Worm (Caenorhabditis elegans): ENCODE data around the gene sta-2.
A peak's percentile ranks its signal among the peaks of the same experiment; 100 is the strongest.

sta-2 gene

ce11 chrV:9740858-9741257 is at the start of gene sta-2:
Gene sta-2, plus strand, starts transcription at chrV:9741206.
- TF ChIP-seq W03F9.2 (tag; optimal IDR thresholded peaks at IDR 0.05) (no peak), dao-5 (tag; optimal IDR thresholded peaks at IDR 0.05) (no peak), him-1 (tag; optimal IDR thresholded peaks at IDR 0.05) (no peak)

DNA sequence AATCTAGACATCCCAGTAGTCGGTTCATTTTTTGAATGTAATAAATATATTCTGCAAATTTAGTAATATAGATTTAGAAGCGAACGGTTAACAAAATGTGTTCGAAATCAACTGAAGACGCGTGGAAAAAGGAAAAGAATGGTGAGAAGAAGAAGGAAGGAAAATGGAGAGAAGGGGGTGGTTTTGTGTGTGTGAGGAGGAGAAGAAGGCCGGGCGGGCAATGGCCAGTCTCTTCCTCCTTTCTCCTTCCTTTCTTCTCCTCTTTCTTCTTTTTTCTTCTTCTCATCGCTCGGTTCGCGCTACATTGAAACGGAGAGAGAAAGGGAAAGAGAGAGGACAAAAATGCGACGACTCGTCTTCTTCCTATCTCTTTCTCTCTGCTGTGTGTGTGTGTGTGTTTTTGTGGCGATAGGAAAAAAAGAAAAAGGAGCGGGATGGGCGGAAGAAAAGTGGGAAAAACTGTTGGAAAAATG is 48.9 kb upstream of the sta-2 start, which contains the start of gene ztf-9:
Gene ztf-9, minus strand, starts transcription at position 51 of the 473 bp plus-strand sequence.
- TF ChIP-seq dao-5 (tag; optimal IDR thresholded peaks at IDR 0.05): no peak
- TF ChIP-seq W03F9.2 (tag; optimal IDR thresholded peaks at IDR 0.05): no peak
- peak; percentile 4 for TF ChIP-seq him-1 (tag; optimal IDR thresholded peaks at IDR 0.05)

DNA sequence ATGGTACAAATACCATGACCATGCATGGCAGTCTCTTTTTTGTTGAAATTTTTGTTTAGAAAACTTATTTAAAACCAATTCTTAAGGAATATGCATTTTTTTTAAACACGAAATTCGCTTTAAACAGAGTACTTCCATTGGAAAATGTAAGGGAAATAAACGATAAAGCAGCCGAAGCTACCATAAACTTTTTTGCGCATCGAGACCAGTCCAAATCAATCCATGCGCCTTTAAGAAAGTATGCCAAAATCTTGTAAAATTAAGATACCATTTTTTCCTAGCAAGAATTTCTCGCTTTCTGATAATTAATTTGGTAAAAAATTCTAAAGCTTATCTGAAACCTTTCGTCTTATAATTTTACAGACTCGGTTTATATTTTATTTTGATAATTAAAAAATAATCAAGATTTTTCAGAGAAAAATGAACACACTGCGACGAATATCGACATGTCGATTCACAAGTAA is 48.3 kb upstream of the sta-2 start, which contains the start of gene ZK287.7:
Gene ZK287.7, plus strand, starts transcription at position 414 of the 464 bp plus-strand sequence.
- TF ChIP-seq dao-5 (tag; optimal IDR thresholded peaks at IDR 0.05) (no peak), W03F9.2 (tag; optimal IDR thresholded peaks at IDR 0.05) (no peak), him-1 (tag; optimal IDR thresholded peaks at IDR 0.05) (no peak)

DNA sequence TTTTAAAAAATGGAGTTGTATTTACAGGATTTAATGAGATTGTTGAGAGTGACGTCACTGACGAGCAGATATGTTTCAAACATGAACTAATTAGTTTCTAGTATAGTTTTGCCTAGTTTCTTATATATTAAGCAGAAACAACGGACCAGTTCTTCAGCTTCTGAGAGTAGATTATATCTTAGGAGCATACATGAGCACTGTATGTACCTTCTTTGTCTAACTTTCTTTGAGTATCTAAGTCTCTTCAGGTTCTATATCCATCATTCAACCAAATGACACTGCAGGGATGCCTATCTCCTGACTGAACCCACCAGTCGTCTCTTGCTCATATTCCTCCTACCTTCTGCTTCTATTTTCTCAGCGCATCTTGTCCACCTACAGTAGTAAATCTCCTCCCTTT is 44.3 kb upstream of the sta-2 start, which contains the start of gene her-1:
Gene her-1, plus strand, starts transcription at position 301 of the 400 bp plus-strand sequence.
- TF ChIP-seq W03F9.2 (tag; optimal IDR thresholded peaks at IDR 0.05): no peak
- no peak for TF ChIP-seq dao-5 (tag; optimal IDR thresholded peaks at IDR 0.05)
- no peak for TF ChIP-seq him-1 (tag; optimal IDR thresholded peaks at IDR 0.05)

- TF ChIP-seq dao-5 (tag; optimal IDR thresholded peaks at IDR 0.05) (no peak), W03F9.2 (tag; optimal IDR thresholded peaks at IDR 0.05) (no peak), him-1 (tag; optimal IDR thresholded peaks at IDR 0.05) (no peak)
Measured at ce11 chrV:9699216-9699615, 41.8 kb upstream of the sta-2 start.

DNA sequence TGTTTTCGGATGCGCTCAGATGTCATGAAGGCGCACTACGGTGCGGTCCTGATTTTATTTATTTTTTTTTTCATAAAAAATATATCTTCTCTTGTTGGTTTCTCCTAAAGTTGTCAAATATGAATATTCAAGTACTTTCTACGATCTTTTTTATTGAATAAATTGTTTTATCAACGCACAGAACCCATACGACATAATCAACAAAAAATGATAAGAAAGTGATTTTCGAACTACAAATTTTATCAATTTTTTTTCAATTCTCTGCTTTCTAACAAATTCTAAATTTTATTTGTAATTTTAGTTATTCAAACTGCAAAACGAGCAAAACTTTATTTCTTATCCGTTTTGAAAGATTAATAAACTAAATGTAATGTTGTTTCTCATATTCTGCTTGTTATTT is 39.1 kb upstream of the sta-2 start:
- TF ChIP-seq dao-5 (tag; optimal IDR thresholded peaks at IDR 0.05) (no peak), him-1 (tag; optimal IDR thresholded peaks at IDR 0.05) (no peak), W03F9.2 (tag; optimal IDR thresholded peaks at IDR 0.05) (no peak)

DNA sequence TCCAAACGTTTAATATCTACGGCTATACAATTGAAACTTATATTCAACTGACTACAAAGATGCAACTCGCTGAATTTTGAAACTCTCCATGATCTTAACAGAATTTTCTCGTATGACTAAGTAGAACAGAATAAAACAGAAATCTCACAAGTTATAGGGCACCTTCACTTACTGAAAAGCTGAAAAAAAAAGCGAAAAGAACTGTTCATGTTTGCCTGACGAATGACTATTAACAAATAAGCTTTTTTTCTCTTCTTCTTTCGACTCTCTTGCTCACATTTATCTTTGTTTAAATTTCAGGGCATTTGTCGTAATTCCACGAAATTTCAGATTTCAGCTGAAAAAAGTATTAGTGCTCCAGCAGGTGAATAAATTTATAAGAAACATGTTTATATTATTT is 38.3 kb upstream of the sta-2 start, which contains the start of gene xbx-6:
Gene xbx-6, plus strand, starts transcription at position 301 of the 400 bp plus-strand sequence.
- TF ChIP-seq W03F9.2 (tag; optimal IDR thresholded peaks at IDR 0.05): no peak
- TF ChIP-seq dao-5 (tag; optimal IDR thresholded peaks at IDR 0.05): no peak
- TF ChIP-seq him-1 (tag; optimal IDR thresholded peaks at IDR 0.05): no peak

- TF ChIP-seq dao-5 (tag; optimal IDR thresholded peaks at IDR 0.05) (no peak), W03F9.2 (tag; optimal IDR thresholded peaks at IDR 0.05) (no peak), him-1 (tag; optimal IDR thresholded peaks at IDR 0.05) (no peak)
Measured at ce11 chrV:9703549-9703948, 37.5 kb upstream of the sta-2 start.

DNA sequence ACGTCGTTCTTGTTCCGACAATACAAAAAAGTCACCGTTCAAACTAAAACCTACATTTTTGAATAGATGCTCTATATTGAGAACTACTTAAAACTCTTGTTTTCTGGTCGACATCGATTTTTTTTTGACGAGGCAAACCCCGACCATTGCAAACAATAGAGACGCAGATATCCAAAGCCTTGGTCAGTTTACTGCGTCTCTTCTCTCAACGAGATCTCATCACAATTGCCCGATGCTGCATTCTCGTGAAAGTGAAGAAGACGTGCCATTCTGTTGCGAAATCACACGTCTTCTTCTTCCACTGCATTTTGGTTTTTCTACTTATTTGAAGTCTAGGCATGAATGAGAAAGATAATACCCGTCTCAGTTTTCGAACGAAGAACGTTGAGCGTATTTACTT is 36.6 kb upstream of the sta-2 start:
- TF ChIP-seq him-1 (tag; optimal IDR thresholded peaks at IDR 0.05) (no peak), dao-5 (tag; optimal IDR thresholded peaks at IDR 0.05) (no peak), W03F9.2 (tag; optimal IDR thresholded peaks at IDR 0.05) (no peak)

DNA sequence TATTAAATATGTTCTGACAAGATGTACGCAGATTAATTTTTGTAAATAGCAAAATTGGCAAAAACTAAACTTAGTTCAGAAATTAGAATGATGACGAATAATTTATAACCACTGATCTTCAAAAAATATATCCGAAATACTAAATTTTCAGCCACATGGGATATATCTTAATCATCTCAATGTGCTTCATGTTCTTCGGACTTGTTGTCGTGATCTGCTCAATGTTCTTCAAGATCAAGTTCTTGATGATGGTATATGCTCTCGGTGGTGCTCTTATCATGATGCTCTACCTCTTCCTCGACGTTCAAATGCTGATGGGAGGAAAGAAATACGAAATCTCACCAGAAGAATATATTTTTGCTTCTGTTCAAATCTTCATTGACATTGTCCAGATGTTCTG is 34.4 kb upstream of the sta-2 start:
- TF ChIP-seq dao-5 (tag; optimal IDR thresholded peaks at IDR 0.05) (no peak), him-1 (tag; optimal IDR thresholded peaks at IDR 0.05) (no peak), W03F9.2 (tag; optimal IDR thresholded peaks at IDR 0.05) (no peak)

ce11 chrV:9709747-9710146 is 31.3 kb upstream of the sta-2 start, which contains the start of gene tag-120:
Gene tag-120, minus strand, starts transcription at chrV:9709814.
- no peak for TF ChIP-seq him-1 (tag; optimal IDR thresholded peaks at IDR 0.05)
- no peak for TF ChIP-seq dao-5 (tag; optimal IDR thresholded peaks at IDR 0.05)
- TF ChIP-seq W03F9.2 (tag; optimal IDR thresholded peaks at IDR 0.05): no peak

DNA sequence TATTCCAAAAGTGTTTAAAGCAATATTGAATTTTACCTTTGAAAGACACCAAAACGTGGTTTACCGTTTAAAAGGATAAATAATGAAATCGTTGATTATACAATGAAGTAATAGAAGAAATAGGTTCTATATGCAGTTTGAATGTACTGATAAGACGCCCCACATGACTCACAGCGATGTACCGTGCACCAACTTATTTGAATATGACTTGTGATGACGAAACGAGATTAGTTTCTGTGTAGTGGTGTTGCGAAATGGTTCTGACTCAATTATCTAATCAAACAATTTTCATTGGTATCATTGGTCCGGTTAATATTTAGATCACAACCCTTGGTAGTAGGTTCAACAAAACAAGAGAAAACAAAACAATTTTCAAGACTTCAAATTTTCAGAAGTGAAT is 29.8 kb upstream of the sta-2 start:
- TF ChIP-seq W03F9.2 (tag; optimal IDR thresholded peaks at IDR 0.05) (no peak), him-1 (tag; optimal IDR thresholded peaks at IDR 0.05) (no peak), dao-5 (tag; optimal IDR thresholded peaks at IDR 0.05) (no peak)

ce11 chrV:9712418-9713173 is 28.4 kb upstream of the sta-2 start:
- TF ChIP-seq dao-5 (tag; optimal IDR thresholded peaks at IDR 0.05) (no peak), him-1 (tag; optimal IDR thresholded peaks at IDR 0.05) (no peak), W03F9.2 (tag; optimal IDR thresholded peaks at IDR 0.05) (no peak)

- no peak for TF ChIP-seq him-1 (tag; optimal IDR thresholded peaks at IDR 0.05)
- no peak for TF ChIP-seq W03F9.2 (tag; optimal IDR thresholded peaks at IDR 0.05)
- no peak for TF ChIP-seq dao-5 (tag; optimal IDR thresholded peaks at IDR 0.05)
Measured at ce11 chrV:9713532-9713931, 27.5 kb upstream of the sta-2 start, which contains the start of gene F40F9.10. Gene F40F9.10, minus strand, starts transcription at chrV:9713632.

Measured in whole organism, L4/young adult.